Worm (Caenorhabditis elegans): ENCODE measurements around the gene T04F8.7.

DNA sequence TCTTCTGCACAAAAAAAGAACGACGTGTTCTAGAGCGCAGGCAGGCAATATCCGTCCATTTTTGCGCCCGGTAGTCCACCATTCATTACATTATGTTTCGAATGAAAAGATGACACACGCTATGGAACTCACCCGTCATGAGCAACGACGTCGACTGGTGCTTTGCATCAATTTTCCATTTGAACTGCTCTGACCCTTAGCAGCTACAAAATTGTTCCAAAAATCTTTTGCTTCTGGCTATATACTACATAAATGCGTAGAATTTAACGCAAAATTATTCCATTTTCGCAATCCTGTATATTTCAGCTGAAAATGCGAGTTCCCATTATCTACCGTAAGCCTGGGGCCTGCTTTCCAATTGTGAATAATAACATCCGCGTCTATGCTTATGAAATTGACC lies 22.4 kb downstream of the T04F8.7 start, which contains the start of gene T04F8.3:
- TF ChIP-seq ceh-14 (tag; optimal IDR thresholded peaks at IDR 0.05) = no peak
- no peak for TF ChIP-seq C08G9.2 (tag; optimal IDR thresholded peaks at IDR 0.05)
- no peak for TF ChIP-seq ceh-24 (tag; optimal IDR thresholded peaks at IDR 0.05)
- TF ChIP-seq F13H6.1 (tag; optimal IDR thresholded peaks at IDR 0.05) = no peak
- TF ChIP-seq nfya-1 (tag; optimal IDR thresholded peaks at IDR 0.05) = no peak
- no peak for TF ChIP-seq hlh-8 (tag; optimal IDR thresholded peaks at IDR 0.05)
- TF ChIP-seq hlh-6 (tag; optimal IDR thresholded peaks at IDR 0.05) = no peak
- no peak for TF ChIP-seq elt-4 (tag; optimal IDR thresholded peaks at IDR 0.05)
- no peak for TF ChIP-seq fkh-6 (tag; optimal IDR thresholded peaks at IDR 0.05)
- no peak for TF ChIP-seq elt-2 (tag; optimal IDR thresholded peaks at IDR 0.05)

All from whole organism, late embryonic.